Fruit fly (Drosophila melanogaster) whole organism, adult: Measurements from ENCODE around the gene CG2187.

Experiments
- CG11617 ChIP-seq: fragments of 200-800 bp; sonication (Bioruptor generic); optimal IDR thresholded peaks from 2 replicates; lab custom pipeline; 2017; ENCODE audit warnings: mild to moderate bottlenecking, missing biosample characterization, missing genetic modification reagents, missing genetic modification characterization
- CG12768 ChIP-seq: fragments of 200-800 bp; sonication (Bioruptor generic); optimal IDR thresholded peaks from 2 replicates; lab custom pipeline; 2017; ENCODE audit warnings: missing biosample characterization, missing genetic modification characterization, mild to moderate bottlenecking, moderate library complexity, missing genetic modification reagents
- CG14711 ChIP-seq: fragments of 200-800 bp; sonication (Bioruptor generic); optimal IDR thresholded peaks from 2 replicates; lab custom pipeline; 2018; ENCODE audit warnings: missing biosample characterization, mild to moderate bottlenecking, missing genetic modification characterization, moderate library complexity
- CG1620 ChIP-seq: fragments of 200-800 bp; sonication (Bioruptor generic); optimal IDR thresholded peaks from 2 replicates; lab custom pipeline; 2016; ENCODE audit warnings: missing biosample characterization, missing genetic modification characterization
- CG33017 ChIP-seq: fragments of 200-800 bp; sonication (Bioruptor generic); optimal IDR thresholded peaks from 2 replicates; lab custom pipeline; 2018; ENCODE audit warnings: missing biosample characterization, mild to moderate bottlenecking, missing genetic modification characterization, moderate library complexity
- CG5204 ChIP-seq: fragments of 200-800 bp; sonication (Bioruptor generic); optimal IDR thresholded peaks from 2 replicates; lab custom pipeline; 2016; ENCODE audit warnings: missing biosample characterization, missing genetic modification characterization
- CG7045 ChIP-seq: fragments of 200-800 bp; sonication (Bioruptor generic); optimal IDR thresholded peaks from 2 replicates; lab custom pipeline; 2017; ENCODE audit warnings: missing biosample characterization, mild to moderate bottlenecking, missing genetic modification characterization
- CG7101 ChIP-seq: fragments of 200-800 bp; sonication (Bioruptor generic); optimal IDR thresholded peaks from 2 replicates; lab custom pipeline; 2018; ENCODE audit warnings: missing biosample characterization, mild to moderate bottlenecking, missing genetic modification characterization, moderate library complexity
- Clk ChIP-seq: fragments of 200-800 bp; sonication (Bioruptor generic); optimal IDR thresholded peaks from 2 replicates; lab custom pipeline; 2017; ENCODE audit warnings: missing biosample characterization, missing genetic modification characterization
- Crg-1 ChIP-seq: fragments of 200-800 bp; sonication (Bioruptor generic); optimal IDR thresholded peaks from 2 replicates; lab custom pipeline; 2016; ENCODE audit warnings: missing biosample characterization, missing genetic modification characterization
- Hr96 ChIP-seq: fragments of 200-800 bp; sonication (Bioruptor generic); optimal IDR thresholded peaks from 2 replicates; lab custom pipeline; 2016; ENCODE audit warnings: missing biosample characterization, missing genetic modification characterization
- Mnt ChIP-seq: fragments of 200-800 bp; sonication (Bioruptor generic); optimal IDR thresholded peaks from 2 replicates; lab custom pipeline; 2016; ENCODE audit warnings: missing biosample characterization, mild to moderate bottlenecking, missing genetic modification characterization
- bab1 ChIP-seq: fragments of 200-800 bp; sonication (Bioruptor generic); optimal IDR thresholded peaks from 3 replicates; lab custom pipeline; 2019; ENCODE audit warnings: missing biosample characterization, mild to moderate bottlenecking, missing genetic modification characterization, moderate library complexity
- cic ChIP-seq: fragments of 200-800 bp; sonication (Bioruptor generic); optimal IDR thresholded peaks from 2 replicates; lab custom pipeline; 2017; ENCODE audit warnings: missing biosample characterization, mild to moderate bottlenecking, missing genetic modification characterization, moderate library complexity
- cnc ChIP-seq, 2 experiments: fragments of >200 bp; optimal IDR thresholded peaks; 2 replicates each; lab custom pipeline; 2017
- kay ChIP-seq: fragments of 200-800 bp; sonication (Bioruptor generic); peaks from one replicate; lab custom pipeline; 2016; ENCODE audit warnings: missing biosample characterization, missing genetic modification characterization, borderline replicate concordance
- ovo ChIP-seq: fragments of 200-800 bp; sonication (Bioruptor generic); optimal IDR thresholded peaks from 2 replicates; lab custom pipeline; 2016; ENCODE audit warnings: missing biosample characterization, missing genetic modification characterization
- pad ChIP-seq: fragments of 200-800 bp; sonication (Bioruptor generic); optimal IDR thresholded peaks from 3 replicates; lab custom pipeline; 2017; ENCODE audit warnings: missing biosample characterization, missing genetic modification characterization, mild to moderate bottlenecking, moderate library complexity, missing genetic modification reagents
- tj ChIP-seq: fragments of 200-800 bp; sonication (Bioruptor generic); optimal IDR thresholded peaks from 3 replicates; lab custom pipeline; 2017; ENCODE audit warnings: missing biosample characterization, mild to moderate bottlenecking, missing genetic modification characterization, moderate library complexity
- toe ChIP-seq: fragments of 200-800 bp; sonication (Bioruptor generic); optimal IDR thresholded peaks from 2 replicates; lab custom pipeline; 2016; ENCODE audit warnings: missing biosample characterization, missing genetic modification characterization

The CG2187 gene

dm6 chr3R:31745629-31746081 lies 12.8 kb downstream of the CG2187 start, which contains the start of gene awd:
Gene awd, minus strand, starts transcription at chr3R:31746077.
- TF ChIP-seq Crg-1 (GFP tag; lab: Kevin White, UChicago): peak; percentile 65
- peak; percentile 45 for TF ChIP-seq tj (GFP tag; lab: Kevin White, UChicago)
- peak; percentile 5 for TF ChIP-seq pad (GFP tag; lab: Kevin White, UChicago)
- peak; percentile 58 for TF ChIP-seq CG14711
- TF ChIP-seq CG11617 (GFP tag; lab: Kevin White, UChicago): peak; percentile 43
- TF ChIP-seq ovo (GFP tag; lab: Kevin White, UChicago): peak; percentile 23
- peak; percentile 61 for TF ChIP-seq Hr96
- no peak for TF ChIP-seq cnc (optimal IDR thresholded peaks at IDR 0.05; lab: Kevin White, UChicago)
- TF ChIP-seq CG12768 (GFP tag; lab: Kevin White, UChicago): peak; percentile 27
- TF ChIP-seq toe (GFP tag; lab: Kevin White, UChicago): no peak
- TF ChIP-seq CG7101 (tag; lab: Kevin White, UChicago): peak; percentile 56
- peak; percentile 47 for TF ChIP-seq CG33017
- TF ChIP-seq CG1620 (GFP tag; lab: Kevin White, UChicago): no peak
- peak; percentile 54 for TF ChIP-seq bab1 (GFP tag; lab: Kevin White, UChicago)
- no peak for TF ChIP-seq CG7045 (GFP tag; lab: Kevin White, UChicago)
- TF ChIP-seq Clk (GFP tag; lab: Kevin White, UChicago): peak; percentile 30
- TF ChIP-seq Mnt (GFP tag; lab: Kevin White, UChicago): peak; percentile 95
- no peak for TF ChIP-seq CG5204
- TF ChIP-seq cic (GFP tag; lab: Kevin White, UChicago): peak; percentile 54
- TF ChIP-seq kay: no peak

DNA sequence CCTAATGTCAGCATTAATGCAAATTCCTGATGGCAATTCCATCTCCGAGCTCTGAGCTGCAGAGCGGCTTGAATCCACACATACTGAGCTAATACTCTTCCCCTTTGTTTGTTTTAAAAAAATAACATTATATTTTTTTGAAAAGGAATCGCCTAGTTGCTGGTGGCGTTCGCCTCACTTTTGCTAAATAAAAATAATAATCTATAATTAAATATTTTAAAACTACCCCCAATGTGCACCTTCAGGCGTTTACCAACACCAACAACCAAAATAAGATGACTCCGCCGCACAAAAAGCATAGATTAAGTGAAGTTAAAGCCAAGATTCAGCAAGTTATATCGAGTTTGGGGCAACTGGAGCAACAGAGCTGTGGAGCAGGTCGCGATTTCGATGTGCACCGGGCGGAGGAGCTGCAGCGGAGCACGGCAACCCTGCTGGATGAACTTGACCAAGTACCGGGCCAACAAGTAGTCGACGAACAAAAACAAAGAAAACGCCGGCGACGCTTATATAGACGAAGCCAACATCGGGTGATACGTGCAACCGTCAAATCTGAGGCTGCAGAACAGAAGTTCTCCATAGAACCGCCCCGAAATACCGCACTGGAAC lies 14.3 kb downstream of the CG2187 start, which contains the start of gene CG1896:
Gene CG1896 (plus strand): TSS at position 239 of the 609 bp plus-strand sequence.
- TF ChIP-seq CG14711 (peak; percentile 84), Clk (GFP tag; lab: Kevin White, UChicago) (no peak), CG33017 (peak; percentile 22), toe (GFP tag; lab: Kevin White, UChicago) (peak; percentile 51), Mnt (GFP tag; lab: Kevin White, UChicago) (peak; percentile 41), CG7101 (tag; lab: Kevin White, UChicago) (peak; percentile 60), CG11617 (GFP tag; lab: Kevin White, UChicago) (peak; percentile 30), cnc (optimal IDR thresholded peaks at IDR 0.05; lab: Kevin White, UChicago) (no peak), pad (GFP tag; lab: Kevin White, UChicago) (no peak), CG1620 (GFP tag; lab: Kevin White, UChicago) (peak; percentile 26), Crg-1 (GFP tag; lab: Kevin White, UChicago) (peak; percentile 9), CG12768 (GFP tag; lab: Kevin White, UChicago) (peak; percentile 61), CG7045 (GFP tag; lab: Kevin White, UChicago) (peak; percentile 19), bab1 (GFP tag; lab: Kevin White, UChicago) (peak; percentile 49)

dm6 chr3R:31743279-31743678 lies 15.2 kb downstream of the CG2187 start, which contains the start of gene Tbca:
Gene Tbca, plus strand, starts transcription at chr3R:31743490.
- TF ChIP-seq pad (GFP tag; lab: Kevin White, UChicago) (peak; percentile 73), CG12768 (GFP tag; lab: Kevin White, UChicago) (peak; percentile 36), CG5204 (no peak), cic (GFP tag; lab: Kevin White, UChicago) (peak; percentile 30), kay (peak; percentile 100), CG14711 (peak; percentile 88), CG1620 (GFP tag; lab: Kevin White, UChicago) (no peak), CG11617 (GFP tag; lab: Kevin White, UChicago) (no peak), bab1 (GFP tag; lab: Kevin White, UChicago) (peak; percentile 79)

dm6 chr3R:31741278-31741677 lies 17.2 kb downstream of the CG2187 start:
- TF ChIP-seq CG33017 (peak; percentile 5), CG7101 (tag; lab: Kevin White, UChicago) (no peak)

- TF ChIP-seq CG12768 (GFP tag; lab: Kevin White, UChicago): no peak
- peak; percentile 18 for TF ChIP-seq Mnt (GFP tag; lab: Kevin White, UChicago)
Measured at dm6 chr3R:31739067-31739786, 19.2 kb downstream of the CG2187 start.

DNA sequence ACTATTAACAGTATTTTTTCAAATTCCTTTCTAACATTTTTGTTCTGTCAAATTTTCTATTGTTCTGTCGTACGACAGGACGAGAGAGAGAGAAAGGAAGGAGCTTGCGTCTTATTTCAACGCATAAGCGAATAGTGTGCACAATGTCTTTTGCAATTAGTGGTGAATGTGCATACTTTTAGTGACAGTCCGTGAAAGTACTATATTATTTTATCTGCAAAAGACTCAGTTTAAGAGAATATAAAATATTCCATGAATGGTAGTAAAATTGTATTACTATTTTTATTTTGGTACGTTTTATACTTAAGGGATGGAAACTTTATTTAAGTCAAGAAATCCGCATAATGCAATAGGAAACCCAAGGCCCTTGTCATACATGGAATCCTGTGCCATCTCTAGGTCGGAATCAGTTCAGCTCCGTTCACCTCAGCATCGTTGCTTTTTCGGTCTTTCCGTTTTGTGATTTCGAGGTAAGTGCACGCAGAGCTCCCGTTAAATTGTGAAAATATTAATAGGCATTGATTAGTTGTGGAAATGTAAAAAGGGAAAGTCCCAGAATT lies 20.3 kb downstream of the CG2187 start, which contains the start of gene eEF1alpha2:
Gene eEF1alpha2 (plus strand): TSS at position 409 of the 560 bp plus-strand sequence.
- TF ChIP-seq CG7101 (tag; lab: Kevin White, UChicago) (no peak), Hr96 (no peak), CG5204 (no peak), CG1620 (GFP tag; lab: Kevin White, UChicago) (no peak), kay (peak; percentile 61), Mnt (GFP tag; lab: Kevin White, UChicago) (peak; percentile 18), toe (GFP tag; lab: Kevin White, UChicago) (peak; percentile 44), tj (GFP tag; lab: Kevin White, UChicago) (no peak), bab1 (GFP tag; lab: Kevin White, UChicago) (no peak), CG14711 (no peak), pad (GFP tag; lab: Kevin White, UChicago) (no peak)
